Fruit fly (Drosophila melanogaster) whole organism, pupa: ENCODE results near the gene CG33271.

ENCODE experiments used
- CG10348 ChIP-seq: fragments of 200-800 bp; sonication (Bioruptor generic); IDR thresholded peaks from 2 replicates; pipeline ENCODE4 v1.3.6; 2022; ENCODE audit warnings: missing biosample characterization, missing genetic modification characterization
- CG12605 ChIP-seq: fragments of 200-800 bp; sonication (Bioruptor generic); IDR thresholded peaks from 2 replicates; pipeline ENCODE4 v1.3.6; 2022; ENCODE audit warnings: missing biosample characterization, missing genetic modification characterization
- CG13204 ChIP-seq: fragments of 200-800 bp; sonication (Bioruptor generic); optimal IDR thresholded peaks from 2 replicates; lab custom pipeline; 2018; ENCODE audit warnings: missing biosample characterization, mild to moderate bottlenecking, missing genetic modification characterization, moderate library complexity
- CG14655 ChIP-seq: fragments of 200-800 bp; sonication (Bioruptor generic); optimal IDR thresholded peaks from 3 replicates; lab custom pipeline; 2017; ENCODE audit warnings: mild to moderate bottlenecking, missing biosample characterization, missing genetic modification reagents, missing genetic modification characterization
- CG15710 ChIP-seq: fragments of 200-800 bp; sonication (Bioruptor generic); optimal IDR thresholded peaks from 2 replicates; lab custom pipeline; 2018; ENCODE audit warnings: missing biosample characterization, mild to moderate bottlenecking, missing genetic modification characterization, moderate library complexity
- CG17806 ChIP-seq: fragments of 200-800 bp; sonication (Bioruptor generic); optimal IDR thresholded peaks from 2 replicates; lab custom pipeline; 2018; ENCODE audit warnings: missing biosample characterization, mild to moderate bottlenecking, missing genetic modification characterization, moderate library complexity
- CG32121 ChIP-seq: fragments of 200-800 bp; sonication (Bioruptor generic); IDR thresholded peaks from 2 replicates; pipeline ENCODE4 v1.3.6; 2022; ENCODE audit warnings: missing biosample characterization, missing genetic modification characterization
- CG34367 ChIP-seq: fragments of 200-800 bp; sonication (Bioruptor generic); optimal IDR thresholded peaks from 2 replicates; lab custom pipeline; 2018; ENCODE audit warnings: missing biosample characterization, mild to moderate bottlenecking, missing genetic modification characterization
- CG4496 ChIP-seq: fragments of 200-800 bp; sonication (Bioruptor generic); IDR thresholded peaks from 3 replicates; pipeline ENCODE4 v1.3.6; 2022; ENCODE audit warnings: missing biosample characterization, missing genetic modification characterization
- CG8159 ChIP-seq: fragments of 200-800 bp; sonication (Bioruptor generic); optimal IDR thresholded peaks from 3 replicates; lab custom pipeline; 2018; ENCODE audit warnings: missing biosample characterization, mild to moderate bottlenecking, missing genetic modification characterization, moderate library complexity
- CG8301 ChIP-seq: fragments of 200-800 bp; sonication (Bioruptor generic); optimal IDR thresholded peaks from 2 replicates; lab custom pipeline; 2018; ENCODE audit warnings: missing biosample characterization, mild to moderate bottlenecking, missing genetic modification characterization
- CG9948 ChIP-seq: fragments of 200-800 bp; sonication (Bioruptor generic); optimal IDR thresholded peaks from 2 replicates; lab custom pipeline; 2018; ENCODE audit warnings: missing biosample characterization, mild to moderate bottlenecking, missing genetic modification characterization, moderate library complexity
- D1 ChIP-seq: fragments of 200-800 bp; sonication (Bioruptor generic); optimal IDR thresholded peaks from 2 replicates; lab custom pipeline; 2018; ENCODE audit warnings: missing biosample characterization, mild to moderate bottlenecking, missing genetic modification characterization, moderate library complexity
- EcR ChIP-seq: fragments of 200-800 bp; sonication (Bioruptor generic); optimal IDR thresholded peaks from 3 replicates; lab custom pipeline; 2019; ENCODE audit warnings: missing biosample characterization, missing genetic modification characterization, mild to moderate bottlenecking, moderate library complexity, missing genetic modification reagents
- Ets98B ChIP-seq: fragments of 200-800 bp; sonication (Bioruptor generic); IDR thresholded peaks from 2 replicates; pipeline ENCODE4 v1.3.6; 2022; ENCODE audit warnings: missing biosample characterization, missing genetic modification characterization
- Pif1A ChIP-seq: fragments of 200-800 bp; sonication (Bioruptor generic); optimal IDR thresholded peaks from 3 replicates; lab custom pipeline; 2016; ENCODE audit warnings: missing biosample characterization, missing genetic modification characterization
- Pif1B ChIP-seq: fragments of 200-800 bp; sonication (Bioruptor generic); optimal IDR thresholded peaks from 3 replicates; lab custom pipeline; 2016; ENCODE audit warnings: missing biosample characterization, missing genetic modification characterization
- Snoo ChIP-seq: fragments of 200-800 bp; sonication (Bioruptor generic); optimal IDR thresholded peaks from 3 replicates; lab custom pipeline; 2017; ENCODE audit warnings: missing biosample characterization, mild to moderate bottlenecking, missing genetic modification characterization, inconsistent platforms
- fd96Ca ChIP-seq: fragments of 200-800 bp; sonication (Bioruptor generic); IDR thresholded peaks from 3 replicates; pipeline ENCODE4 v1.3.6; 2022; ENCODE audit warnings: missing biosample characterization, missing genetic modification characterization
- gl ChIP-seq: fragments of 200-800 bp; sonication (Bioruptor generic); optimal IDR thresholded peaks from 2 replicates; lab custom pipeline; 2018; ENCODE audit warnings: missing biosample characterization, mild to moderate bottlenecking, missing genetic modification characterization
- rn ChIP-seq: fragments of 200-800 bp; sonication (Bioruptor generic); IDR thresholded peaks from 2 replicates; pipeline ENCODE4 v1.3.6; 2022; ENCODE audit warnings: missing biosample characterization, missing genetic modification characterization

CG33271 gene

DNA sequence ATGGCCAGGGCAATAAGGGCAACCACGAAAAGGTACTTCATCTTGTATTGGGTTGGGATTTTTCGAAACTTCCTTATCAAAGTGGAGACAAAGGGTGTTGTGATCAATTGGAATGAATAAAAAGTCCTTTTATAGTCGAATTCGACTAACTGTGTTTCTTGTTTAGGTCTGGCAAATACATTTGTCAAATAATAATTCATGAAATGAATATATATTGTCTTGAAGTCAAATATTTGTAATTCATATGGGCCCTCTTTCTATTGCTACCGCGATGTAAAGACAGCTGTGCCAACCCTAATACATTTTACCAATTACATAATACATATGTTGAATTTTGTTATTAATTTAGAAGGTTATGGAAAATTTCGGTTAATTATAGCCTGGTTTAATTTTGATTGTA is at the start of gene CG33271:
Gene CG33271, minus strand, starts transcription at position 101 of the 400 bp plus-strand sequence.
- TF ChIP-seq Pif1B (GFP tag; lab: Kevin White, UChicago) (no peak), D1 (tag; lab: Kevin White, UChicago) (no peak), rn (GFP tag; lab: Robert Waterston, UW) (no peak), Snoo (tag; lab: Kevin White, UChicago) (no peak), CG17806 (tag; lab: Kevin White, UChicago) (no peak), CG10348 (no peak), Ets98B (GFP tag; lab: Robert Waterston, UW) (no peak), CG32121 (no peak), CG15710 (tag; lab: Kevin White, UChicago) (no peak), CG34367 (tag; lab: Kevin White, UChicago) (no peak), EcR (GFP tag; lab: Kevin White, UChicago) (no peak), fd96Ca (GFP tag; lab: Robert Waterston, UW) (no peak), CG8159 (tag; lab: Kevin White, UChicago) (no peak), CG14655 (GFP tag; lab: Kevin White, UChicago) (no peak)

DNA sequence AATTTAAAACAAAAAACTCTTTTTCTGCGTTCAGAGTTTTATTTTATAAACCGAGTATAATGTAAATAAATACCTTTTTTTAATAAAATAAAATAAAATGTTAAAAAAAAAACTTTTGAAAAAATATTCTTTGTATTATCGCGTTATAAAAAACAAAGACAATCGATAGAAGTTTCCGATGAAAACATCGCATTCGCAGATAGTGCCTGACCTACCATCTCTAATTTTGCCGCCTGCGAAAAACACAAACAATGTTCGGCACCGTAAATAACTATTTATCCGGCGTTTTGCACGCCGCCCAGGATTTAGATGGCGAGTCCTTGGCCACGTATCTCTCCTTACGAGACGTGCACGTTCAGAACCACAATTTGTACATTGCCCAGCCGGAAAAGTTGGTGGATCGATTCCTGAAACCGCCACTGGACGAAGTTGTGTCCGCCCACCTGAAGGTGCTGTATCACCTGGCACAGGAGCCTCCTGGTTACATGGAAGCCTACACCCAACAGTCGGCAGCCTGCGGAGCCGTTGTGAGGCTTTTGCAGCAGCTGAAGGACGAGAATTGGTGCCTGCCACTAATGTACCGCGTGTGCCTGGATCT is 49.0 kb upstream of the CG33271 start, which contains the start of gene PCID2:
Gene PCID2, plus strand, starts transcription at position 213 of the 598 bp plus-strand sequence.
- TF ChIP-seq gl (tag; lab: Kevin White, UChicago) (no peak), CG13204 (GFP tag; lab: Kevin White, UChicago) (no peak), CG4496 (GFP tag; lab: Robert Waterston, UW) (no peak), fd96Ca (GFP tag; lab: Robert Waterston, UW) (no peak), Snoo (tag; lab: Kevin White, UChicago) (no peak), CG32121 (no peak), CG17806 (tag; lab: Kevin White, UChicago) (no peak), Pif1A (GFP tag; lab: Kevin White, UChicago) (no peak), D1 (tag; lab: Kevin White, UChicago) (no peak), rn (GFP tag; lab: Robert Waterston, UW) (no peak), CG8159 (tag; lab: Kevin White, UChicago) (no peak), EcR (GFP tag; lab: Kevin White, UChicago) (no peak), Pif1B (GFP tag; lab: Kevin White, UChicago) (no peak), CG34367 (tag; lab: Kevin White, UChicago) (no peak), CG9948 (tag; lab: Kevin White, UChicago) (no peak), Ets98B (GFP tag; lab: Robert Waterston, UW) (no peak), CG15710 (tag; lab: Kevin White, UChicago) (no peak), CG12605 (no peak)

DNA sequence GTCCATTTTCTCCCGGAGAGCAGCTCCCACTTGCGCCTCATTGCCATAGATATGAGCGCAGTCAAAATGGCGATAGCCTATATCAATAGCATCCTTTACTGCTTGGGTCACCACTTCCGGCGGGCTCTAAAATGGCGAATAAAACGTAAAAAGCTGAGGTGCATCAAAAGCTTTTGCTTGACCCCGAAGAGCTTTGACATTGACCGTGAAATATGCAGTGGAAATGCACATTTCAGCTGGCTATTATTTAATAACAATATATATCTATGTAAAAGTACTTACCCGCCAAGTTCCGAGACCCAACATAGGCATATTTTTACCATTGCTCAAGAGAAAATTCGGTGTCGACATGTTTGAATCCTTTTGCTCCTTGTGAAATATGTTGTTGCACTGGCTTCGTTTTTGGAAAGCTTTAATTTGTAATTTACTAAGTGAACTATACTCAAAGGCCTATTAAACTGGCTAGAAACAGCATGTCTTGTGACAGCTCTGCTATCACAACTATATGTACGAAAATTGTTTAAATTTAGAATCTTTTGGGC is 48.4 kb upstream of the CG33271 start, which contains the start of gene CG6083:
Gene CG6083, minus strand, starts transcription at position 492 of the 542 bp plus-strand sequence.
- TF ChIP-seq CG17806 (tag; lab: Kevin White, UChicago) (no peak), CG8159 (tag; lab: Kevin White, UChicago) (no peak), CG9948 (tag; lab: Kevin White, UChicago) (no peak), D1 (tag; lab: Kevin White, UChicago) (no peak), Pif1A (GFP tag; lab: Kevin White, UChicago) (no peak), EcR (GFP tag; lab: Kevin White, UChicago) (no peak), CG32121 (no peak), Snoo (tag; lab: Kevin White, UChicago) (no peak), Ets98B (GFP tag; lab: Robert Waterston, UW) (no peak), CG13204 (GFP tag; lab: Kevin White, UChicago) (no peak), fd96Ca (GFP tag; lab: Robert Waterston, UW) (no peak)

DNA sequence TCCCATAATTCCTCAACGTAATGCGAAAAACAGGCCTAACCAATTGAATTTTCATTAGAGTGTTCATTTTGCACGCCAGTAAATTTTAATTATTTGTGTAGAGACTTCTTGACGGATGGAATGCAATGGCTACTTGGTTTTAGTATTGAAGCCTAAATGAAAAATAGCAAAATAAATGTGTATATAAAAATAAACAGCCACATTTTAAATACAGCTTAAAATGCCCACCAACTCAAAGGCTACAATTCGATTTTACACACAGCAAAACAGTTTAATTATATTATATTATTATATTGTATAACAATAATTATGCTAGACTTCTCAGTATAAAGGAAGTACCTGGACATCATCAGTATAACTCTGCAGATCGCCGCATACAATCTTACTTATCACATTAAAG is 47.0 kb upstream of the CG33271 start, which contains the start of gene Akr1B:
Gene Akr1B, minus strand, starts transcription at position 101 of the 400 bp plus-strand sequence.
- no peak for TF ChIP-seq CG4496 (GFP tag; lab: Robert Waterston, UW)
- no peak for TF ChIP-seq Pif1A (GFP tag; lab: Kevin White, UChicago)
- TF ChIP-seq CG9948 (tag; lab: Kevin White, UChicago): no peak
- no peak for TF ChIP-seq CG12605

DNA sequence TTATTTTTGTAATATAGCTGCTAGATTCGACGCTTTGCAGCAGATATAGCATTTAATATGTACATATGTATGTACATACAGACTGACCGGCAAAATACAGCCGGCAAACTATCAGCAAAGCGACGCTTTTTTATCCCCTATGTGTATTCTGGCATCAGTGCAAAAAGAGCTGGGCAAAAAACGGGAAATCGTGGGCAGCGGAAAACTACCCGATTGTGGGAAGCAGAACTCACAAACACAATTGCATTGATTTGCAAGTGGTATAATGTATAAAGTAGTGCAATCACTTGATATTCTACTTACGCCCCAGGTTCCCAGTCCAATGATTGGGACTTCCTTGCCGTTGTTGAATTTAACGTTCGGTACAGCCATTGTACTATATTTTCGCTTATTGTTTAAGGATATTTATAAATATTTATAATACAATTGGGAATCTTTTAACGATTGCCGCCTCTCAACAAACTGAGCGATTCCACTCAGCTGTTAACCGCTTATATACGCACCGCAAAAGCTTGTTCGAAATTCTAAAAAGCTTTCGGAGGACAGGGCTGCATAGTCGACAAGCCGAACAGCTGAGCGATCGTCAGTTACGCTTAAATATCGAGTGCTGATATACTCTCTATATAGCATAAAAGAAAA is 46.1 kb upstream of the CG33271 start:
- TF ChIP-seq D1 (tag; lab: Kevin White, UChicago) (no peak), Snoo (tag; lab: Kevin White, UChicago) (peak; percentile 1), rn (GFP tag; lab: Robert Waterston, UW) (no peak), CG15710 (tag; lab: Kevin White, UChicago) (peak; percentile 8), EcR (GFP tag; lab: Kevin White, UChicago) (peak; percentile 44), CG12605 (no peak), CG9948 (tag; lab: Kevin White, UChicago) (no peak), CG8159 (tag; lab: Kevin White, UChicago) (no peak), CG4496 (GFP tag; lab: Robert Waterston, UW) (peak; percentile 58; the same call in 1 of the 3 replicates), CG8301 (tag; lab: Kevin White, UChicago) (no peak), CG32121 (no peak), Pif1B (GFP tag; lab: Kevin White, UChicago) (peak; percentile 36), fd96Ca (GFP tag; lab: Robert Waterston, UW) (no peak), Ets98B (GFP tag; lab: Robert Waterston, UW) (peak; percentile 34; the same call in 1 of the 2 replicates), CG14655 (GFP tag; lab: Kevin White, UChicago) (no peak), Pif1A (GFP tag; lab: Kevin White, UChicago) (peak; percentile 15), gl (tag; lab: Kevin White, UChicago) (no peak), CG13204 (GFP tag; lab: Kevin White, UChicago) (no peak), CG34367 (tag; lab: Kevin White, UChicago) (no peak), CG10348 (no peak), CG17806 (tag; lab: Kevin White, UChicago) (no peak)
